ENCODE assay signal across 3 worm cellular contexts in the genomic region with DNA sequence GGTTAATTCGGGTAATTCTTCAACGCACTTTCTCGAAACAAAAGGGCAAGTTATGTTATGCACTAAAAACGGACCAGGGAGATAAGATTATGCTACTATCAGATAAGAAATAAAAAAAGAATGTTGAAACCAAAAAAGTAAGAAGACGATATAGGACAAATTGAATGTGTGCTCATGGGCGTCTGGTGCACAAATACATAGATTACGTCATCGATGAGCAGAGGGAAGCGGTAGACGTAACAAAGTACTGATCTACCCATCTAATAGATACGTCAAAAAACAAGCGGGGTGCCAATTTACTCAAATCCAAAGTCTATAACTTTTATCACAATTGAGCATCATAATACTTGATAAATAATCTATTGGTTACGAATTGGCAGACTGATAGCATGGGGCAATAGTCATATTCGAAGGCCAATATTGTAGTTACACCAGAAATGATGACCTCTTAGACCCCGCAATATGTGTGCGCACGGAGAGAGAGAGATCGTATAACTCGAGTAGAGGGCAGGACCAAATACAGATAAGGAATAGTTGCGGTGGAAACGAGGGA.
A peak's percentile ranks its signal among the peaks of the same experiment; 100 is the strongest.
TF ChIP-seq lines count a peak whose summit lies in the region.

No protein-coding gene starts in this region.

TF ChIP-seq in whole organism, L4 larva, 104 proteins besides CTCF, POLR2A, EP300 and RAD21:
- TF ChIP-seq dmd-6 (GFP tag; IDR thresholded peaks at IDR 0.05; lab: Robert Waterston, UW) (no peak), unc-62 (GFP tag; optimal IDR thresholded peaks at IDR 0.05 in 1 of 2; lab: Kevin White, UChicago) (peak in 1 of 2 experiments; percentile 8), unc-62 (tag; optimal IDR thresholded peaks at IDR 0.05; lab: Kevin White, UChicago) (no peak), aha-1 (tag; lab: Kevin White, UChicago) (peak; percentile 52), php-3 (GFP tag; IDR thresholded peaks at IDR 0.05; lab: Robert Waterston, UW) (no peak)

TF ChIP-seq in whole organism, late embryonic, 69 proteins besides CTCF, POLR2A, EP300 and RAD21:
- peak; percentile 2 for TF ChIP-seq tbx-2 (tag; optimal IDR thresholded peaks at IDR 0.05; lab: Kevin White, UChicago)
- no peak for TF ChIP-seq unc-3 (GFP tag; conservative IDR thresholded peaks at IDR 0.05; lab: Robert Waterston, UW)
- TF ChIP-seq unc-3 (tag; optimal IDR thresholded peaks at IDR 0.05; lab: Kevin White, UChicago) = no peak
- no peak for TF ChIP-seq ceh-30 (tag; optimal IDR thresholded peaks at IDR 0.05; lab: Kevin White, UChicago)
- no peak for TF ChIP-seq pag-3 (tag; optimal IDR thresholded peaks at IDR 0.05; lab: Kevin White, UChicago; ENCODE audit: borderline replicate concordance)
- TF ChIP-seq T23F11.4 (GFP tag; optimal IDR thresholded peaks at IDR 0.05; lab: Kevin White, UChicago) = no peak
- no peak for TF ChIP-seq pat-9 (tag; optimal IDR thresholded peaks at IDR 0.05; lab: Kevin White, UChicago)
- no peak for TF ChIP-seq lim-6 (tag; optimal IDR thresholded peaks at IDR 0.05; lab: Kevin White, UChicago)
- TF ChIP-seq elt-2 (tag; optimal IDR thresholded peaks at IDR 0.05; lab: Kevin White, UChicago) = peak; percentile 90

TF ChIP-seq in whole organism, mixed stage, embryonic, 35 proteins besides CTCF, POLR2A, EP300 and RAD21:
- TF ChIP-seq nhr-2 (tag; optimal IDR thresholded peaks at IDR 0.05; lab: Kevin White, UChicago) = peak; percentile 68
- peak; percentile 24 for TF ChIP-seq elt-1 (tag; optimal IDR thresholded peaks at IDR 0.05; lab: Kevin White, UChicago; ENCODE audit: borderline replicate concordance, insufficient read depth)
- TF ChIP-seq zip-8 (tag; optimal IDR thresholded peaks at IDR 0.05; lab: Kevin White, UChicago) = peak; percentile 87
- TF ChIP-seq sem-2 (GFP tag; optimal IDR thresholded peaks at IDR 0.05; lab: Kevin White, UChicago) = no peak
